Worm (Caenorhabditis elegans) whole organism, late embryonic: ENCODE measurements around the gene snf-12.

Source experiments
- C08G9.2 ChIP-seq: sonication (generic microtip); optimal IDR thresholded peaks from 2 replicates; lab custom pipeline; 2016; ENCODE audit warnings: mild to moderate bottlenecking, missing genetic modification characterization, moderate library complexity, missing compliant biosample characterization
- C38D4.7 ChIP-seq: fragments of 200-800 bp; sonication (Bioruptor generic); optimal IDR thresholded peaks from 2 replicates; lab custom pipeline; 2018; ENCODE audit warnings: mild to moderate bottlenecking, missing genetic modification characterization, moderate library complexity, missing compliant biosample characterization
- F13H6.1 ChIP-seq: sonication (generic microtip); optimal IDR thresholded peaks from 2 replicates; lab custom pipeline; 2016; ENCODE audit warnings: missing genetic modification characterization, missing compliant biosample characterization
- K02D7.2 ChIP-seq: sonication (generic microtip); optimal IDR thresholded peaks from 2 replicates; lab custom pipeline; 2017; ENCODE audit warnings: mild to moderate bottlenecking, missing genetic modification characterization, missing compliant biosample characterization
- T23F11.4 ChIP-seq: fragments of 200-800 bp; sonication (Bioruptor generic); optimal IDR thresholded peaks from 2 replicates; lab custom pipeline; 2018; ENCODE audit warnings: mild to moderate bottlenecking, missing genetic modification characterization, missing compliant biosample characterization
- Y22D7AL.16 ChIP-seq: sonication (generic microtip); optimal IDR thresholded peaks from 2 replicates; lab custom pipeline; 2016; ENCODE audit warnings: missing genetic modification characterization, missing compliant biosample characterization
- ahr-1 ChIP-seq: sonication (generic microtip); optimal IDR thresholded peaks from 2 replicates; lab custom pipeline; 2016; ENCODE audit warnings: missing genetic modification characterization, missing compliant biosample characterization
- ama-1 ChIP-seq: fragments of 150-350 bp; optimal IDR thresholded peaks from 2 replicates; lab custom pipeline; 2014
- ceh-18 ChIP-seq: sonication (generic microtip); optimal IDR thresholded peaks from 2 replicates; lab custom pipeline; 2016; ENCODE audit warnings: missing genetic modification characterization, missing compliant biosample characterization
- ceh-2 ChIP-seq: sonication (generic microtip); optimal IDR thresholded peaks from 2 replicates; lab custom pipeline; 2016; ENCODE audit warnings: missing genotype, missing genetic modification characterization, missing compliant biosample characterization
- ceh-22 ChIP-seq: sonication (generic microtip); optimal IDR thresholded peaks from 2 replicates; lab custom pipeline; 2017; ENCODE audit warnings: missing biosample characterization, missing genetic modification characterization
- ceh-30 ChIP-seq: fragments of 150-350 bp; optimal IDR thresholded peaks from 2 replicates; lab custom pipeline; 2014; ENCODE audit warnings: missing biosample characterization, missing genetic modification characterization
- ceh-31 ChIP-seq: sonication (generic microtip); optimal IDR thresholded peaks from 2 replicates; lab custom pipeline; 2016; ENCODE audit warnings: missing genetic modification characterization, missing compliant biosample characterization
- ceh-34 ChIP-seq: sonication (generic microtip); optimal IDR thresholded peaks from 2 replicates; lab custom pipeline; 2016; ENCODE audit warnings: mild to moderate bottlenecking, missing genetic modification characterization, missing compliant biosample characterization
- ceh-45 ChIP-seq: fragments of 200-800 bp; sonication (Bioruptor generic); IDR thresholded peaks from 2 replicates; pipeline ENCODE4 v1.3.6; 2022; ENCODE audit warnings: missing genetic modification reagents, missing genetic modification characterization, missing compliant biosample characterization
- ceh-48 ChIP-seq: sonication (generic microtip); optimal IDR thresholded peaks from 2 replicates; lab custom pipeline; 2016; ENCODE audit warnings: missing genetic modification characterization, inconsistent platforms, missing compliant biosample characterization
- ceh-6 ChIP-seq: fragments of 200-800 bp; sonication (Bioruptor generic); optimal IDR thresholded peaks from 2 replicates; lab custom pipeline; 2018; ENCODE audit warnings: mild to moderate bottlenecking, missing genetic modification characterization, missing compliant biosample characterization
- ceh-9 ChIP-seq: sonication (generic microtip); optimal IDR thresholded peaks from 2 replicates; lab custom pipeline; 2016; ENCODE audit warnings: mild to moderate bottlenecking, missing genetic modification characterization, inconsistent platforms, missing compliant biosample characterization
- che-1 ChIP-seq: sonication (generic microtip); optimal IDR thresholded peaks from 2 replicates; lab custom pipeline; 2016; ENCODE audit warnings: mild to moderate bottlenecking, missing genetic modification characterization, missing compliant biosample characterization
- dmd-4 ChIP-seq: sonication (generic microtip); optimal IDR thresholded peaks from 2 replicates; lab custom pipeline; 2016; ENCODE audit warnings: borderline replicate concordance, missing genetic modification characterization, missing compliant biosample characterization
- elt-2 ChIP-seq: sonication (generic microtip); optimal IDR thresholded peaks from 2 replicates; lab custom pipeline; 2016; ENCODE audit warnings: missing genetic modification reagents, missing genetic modification characterization, missing compliant biosample characterization
- ets-4 ChIP-seq: sonication (generic microtip); optimal IDR thresholded peaks from 2 replicates; lab custom pipeline; 2016; ENCODE audit warnings: missing genetic modification characterization, missing compliant biosample characterization
- eyg-1 ChIP-seq: sonication (generic microtip); optimal IDR thresholded peaks from 2 replicates; lab custom pipeline; 2016; ENCODE audit warnings: missing genotype, missing genetic modification characterization, missing compliant biosample characterization
- fax-1 ChIP-seq: sonication (generic microtip); optimal IDR thresholded peaks from 2 replicates; lab custom pipeline; 2016; ENCODE audit warnings: missing genotype, missing genetic modification characterization, missing compliant biosample characterization
- fkh-10 ChIP-seq: fragments of 150-350 bp; optimal IDR thresholded peaks from 2 replicates; lab custom pipeline; 2014; ENCODE audit warnings: missing biosample characterization, missing genetic modification reagents, missing genetic modification characterization
- gmeb-2 ChIP-seq: sonication (generic microtip); optimal IDR thresholded peaks from 2 replicates; lab custom pipeline; 2016; ENCODE audit warnings: missing genetic modification characterization, inconsistent platforms, missing compliant biosample characterization
- hlh-15 ChIP-seq: sonication (generic microtip); optimal IDR thresholded peaks from 2 replicates; lab custom pipeline; 2016; ENCODE audit warnings: missing genetic modification characterization, missing compliant biosample characterization
- hlh-30 ChIP-seq: sonication (generic microtip); optimal IDR thresholded peaks from 2 replicates; lab custom pipeline; 2017; ENCODE audit warnings: antibody characterized with exemption, missing genetic modification characterization, missing compliant biosample characterization; ENCODE audit not compliant: insufficient read depth
- hlh-8 ChIP-seq: sonication (generic microtip); optimal IDR thresholded peaks from 2 replicates; lab custom pipeline; 2016; ENCODE audit warnings: missing genotype, missing genetic modification characterization, missing compliant biosample characterization
- madf-2 ChIP-seq: sonication (generic microtip); optimal IDR thresholded peaks from 2 replicates; lab custom pipeline; 2017; ENCODE audit warnings: missing genetic modification characterization, missing compliant biosample characterization
- mec-3 ChIP-seq: sonication (generic microtip); optimal IDR thresholded peaks from 2 replicates; lab custom pipeline; 2016; ENCODE audit warnings: borderline replicate concordance, missing genetic modification characterization, missing compliant biosample characterization
- nfya-1 ChIP-seq: sonication (generic microtip); optimal IDR thresholded peaks from 2 replicates; lab custom pipeline; 2017; ENCODE audit warnings: missing genetic modification characterization, mild to moderate bottlenecking, missing compliant biosample characterization, antibody characterized with exemption, moderate library complexity
- nhr-11 ChIP-seq: fragments of 150-350 bp; optimal IDR thresholded peaks from 2 replicates; lab custom pipeline; 2014; ENCODE audit warnings: missing biosample characterization, missing genetic modification characterization
- npax-4 ChIP-seq: sonication (generic microtip); optimal IDR thresholded peaks from 2 replicates; lab custom pipeline; 2016; ENCODE audit warnings: missing genetic modification characterization, missing compliant biosample characterization
- pag-3 ChIP-seq: sonication (generic microtip); optimal IDR thresholded peaks from 2 replicates; lab custom pipeline; 2016; ENCODE audit warnings: missing compliant biosample characterization, missing genetic modification characterization, borderline replicate concordance
- pha-2 ChIP-seq: sonication (generic microtip); optimal IDR thresholded peaks from 2 replicates; lab custom pipeline; 2017; ENCODE audit warnings: mild to moderate bottlenecking, missing genetic modification characterization, missing compliant biosample characterization
- pros-1 ChIP-seq: fragments of 150-350 bp; optimal IDR thresholded peaks from 2 replicates; lab custom pipeline; 2014; ENCODE audit warnings: missing biosample characterization, missing genetic modification reagents, missing genetic modification characterization
- ref-2 ChIP-seq: sonication (generic microtip); optimal IDR thresholded peaks from 2 replicates; lab custom pipeline; 2016; ENCODE audit warnings: missing genetic modification characterization, missing compliant biosample characterization
- sox-2 ChIP-seq: fragments of 200-800 bp; sonication (Bioruptor generic); IDR thresholded peaks from 2 replicates; pipeline ENCODE4 v1.3.6; 2022; ENCODE audit warnings: missing genetic modification reagents, missing genetic modification characterization, missing compliant biosample characterization
- sox-4 ChIP-seq: sonication (generic microtip); optimal IDR thresholded peaks from 2 replicates; lab custom pipeline; 2017; ENCODE audit warnings: mild to moderate bottlenecking, missing genetic modification characterization, inconsistent platforms, missing compliant biosample characterization
- syd-9 ChIP-seq: sonication (generic microtip); optimal IDR thresholded peaks from 2 replicates; lab custom pipeline; 2016; ENCODE audit warnings: mild to moderate bottlenecking, missing genetic modification characterization, moderate library complexity, missing compliant biosample characterization
- tbx-2 ChIP-seq: sonication (generic microtip); optimal IDR thresholded peaks from 2 replicates; lab custom pipeline; 2016; ENCODE audit warnings: missing genetic modification characterization, missing compliant biosample characterization
- ttx-3 ChIP-seq: sonication (generic microtip); optimal IDR thresholded peaks from 2 replicates; lab custom pipeline; 2016; ENCODE audit warnings: missing genetic modification reagents, missing genetic modification characterization, missing compliant biosample characterization
- unc-3 ChIP-seq, 2 experiments: fragments of 200-800 bp in 1 of 2; sonication (Bioruptor generic) in 1 of 2; sonication (generic microtip) in 1 of 2; conservative IDR thresholded peaks in 1 of 2; optimal IDR thresholded peaks in 1 of 2; 2 replicates each; pipeline versions ENCODE4 v1.3.6 to Lab custom; 2016 to 2022; ENCODE audit warnings: missing compliant biosample characterization in 2 of 2, missing genetic modification characterization in 2 of 2, missing genetic modification reagents in 1 of 2
- unc-42 ChIP-seq: sonication (generic microtip); optimal IDR thresholded peaks from 2 replicates; lab custom pipeline; 2016; ENCODE audit warnings: missing genotype, missing genetic modification characterization, missing compliant biosample characterization
- unc-55 ChIP-seq: sonication (generic microtip); optimal IDR thresholded peaks from 2 replicates; lab custom pipeline; 2017; ENCODE audit warnings: missing biosample characterization, missing genetic modification reagents, missing genetic modification characterization
- unc-86 ChIP-seq: sonication (generic microtip); optimal IDR thresholded peaks from 2 replicates; lab custom pipeline; 2016; ENCODE audit warnings: missing genetic modification characterization, missing compliant biosample characterization
- zip-5 ChIP-seq: sonication (generic microtip); optimal IDR thresholded peaks from 2 replicates; lab custom pipeline; 2016; ENCODE audit warnings: missing genetic modification characterization, missing compliant biosample characterization
- ztf-16 ChIP-seq: sonication (generic microtip); optimal IDR thresholded peaks from 2 replicates; lab custom pipeline; 2017; ENCODE audit warnings: missing genetic modification characterization, missing compliant biosample characterization

The snf-12 gene

ce11 chrX:8991856-8992456 lies 37.3 kb upstream of the snf-12 start, which contains the start of gene C24A3.4:
TSS of gene C24A3.4 (plus strand) at chrX:8992406.
- TF ChIP-seq pha-2 (tag; lab: Kevin White, UChicago) (no peak), elt-2 (tag; lab: Kevin White, UChicago) (peak; percentile 14), mec-3 (tag; lab: Kevin White, UChicago) (no peak), ceh-48 (tag; lab: Kevin White, UChicago) (no peak)
- TF ChIP-seq, all 69 proteins: peak for 1

ce11 chrX:8995527-8995946 lies 33.7 kb upstream of the snf-12 start:
- TF ChIP-seq fax-1 (no peak), Y22D7AL.16 (tag; lab: Kevin White, UChicago) (peak; percentile 8), ceh-6 (GFP tag; lab: Kevin White, UChicago) (no peak), madf-2 (tag; lab: Kevin White, UChicago) (peak; percentile 3), npax-4 (tag; lab: Kevin White, UChicago) (no peak), hlh-30 (tag; lab: Kevin White, UChicago) (no peak), nfya-1 (tag; lab: Kevin White, UChicago) (peak; percentile 28), mec-3 (tag; lab: Kevin White, UChicago) (no peak), hlh-15 (no peak), nhr-11 (tag; lab: Kevin White, UChicago) (no peak), dmd-4 (tag; lab: Kevin White, UChicago) (no peak), zip-5 (tag; lab: Kevin White, UChicago) (no peak), ceh-48 (tag; lab: Kevin White, UChicago) (peak; percentile 78), F13H6.1 (tag; lab: Kevin White, UChicago) (no peak), sox-4 (tag; lab: Kevin White, UChicago) (peak; percentile 40), C38D4.7 (GFP tag; lab: Kevin White, UChicago) (no peak), tbx-2 (tag; lab: Kevin White, UChicago) (peak; percentile 74), pha-2 (tag; lab: Kevin White, UChicago) (no peak), ceh-45 (0 out of 2 replicates have a peak, but pooled peaks have one; percentile 38), unc-3 (GFP tag; conservative IDR thresholded peaks at IDR 0.05; lab: Robert Waterston, UW) (no peak; the same call in 1 of the 2 replicates), unc-3 (tag; optimal IDR thresholded peaks at IDR 0.05; lab: Kevin White, UChicago) (peak; percentile 25), ref-2 (tag; lab: Kevin White, UChicago) (peak; percentile 4), ceh-9 (no peak), K02D7.2 (tag; lab: Kevin White, UChicago) (no peak), fkh-10 (GFP tag; lab: Kevin White, UChicago) (no peak), ahr-1 (no peak), eyg-1 (tag; lab: Kevin White, UChicago) (no peak), hlh-8 (tag; lab: Kevin White, UChicago) (no peak), sox-2 (GFP tag; lab: Robert Waterston, UW) (no peak), ceh-31 (tag; lab: Kevin White, UChicago) (peak; percentile 79), unc-55 (GFP tag; lab: Kevin White, UChicago) (peak; percentile 11), T23F11.4 (no peak), ceh-18 (tag; lab: Kevin White, UChicago) (peak; percentile 88), syd-9 (tag; lab: Kevin White, UChicago) (peak; percentile 45), ceh-2 (tag; lab: Kevin White, UChicago) (no peak), ceh-30 (tag; lab: Kevin White, UChicago) (no peak), gmeb-2 (tag; lab: Kevin White, UChicago) (no peak), unc-86 (tag; lab: Kevin White, UChicago) (no peak), ceh-22 (tag; lab: Kevin White, UChicago) (no peak), ama-1 (lab: Kevin White, UChicago) (no peak), ztf-16 (no peak), elt-2 (tag; lab: Kevin White, UChicago) (no peak), pag-3 (no peak), pros-1 (tag; lab: Kevin White, UChicago) (no peak), ceh-34 (tag; lab: Kevin White, UChicago) (peak; percentile 30), che-1 (tag; lab: Kevin White, UChicago) (peak; percentile 13), ets-4 (tag; lab: Kevin White, UChicago) (no peak), unc-42 (tag; lab: Kevin White, UChicago) (peak; percentile 56), C08G9.2 (tag; lab: Kevin White, UChicago) (no peak), ttx-3 (tag; lab: Kevin White, UChicago) (no peak)
